Worm (Caenorhabditis elegans): ENCODE measurements around the gene Y82E9BR.3.
"Not testable (repeated sequence)": the region's sequence is repeated elsewhere in the genome, so short reads cannot be mapped to it uniquely, and the experiment has no call there.

Gene Y82E9BR.3

ce11 chrIII:1419146-1419636 is at the start of gene Y82E9BR.3:
Y82E9BR.3 (plus strand) TSS chrIII:1419196.
- no peak for TF ChIP-seq ama-1 (optimal IDR thresholded peaks at IDR 0.05)
- no peak for TF ChIP-seq R02D3.7 (tag; optimal IDR thresholded peaks at IDR 0.05)
- TF ChIP-seq snpc-4 (tag; optimal IDR thresholded peaks at IDR 0.05) = no peak
- TF ChIP-seq sem-4 (tag; optimal IDR thresholded peaks at IDR 0.05) = no peak
- TF ChIP-seq nhr-77 (tag; optimal IDR thresholded peaks at IDR 0.05) = no peak

ce11 chrIII:1372563-1372962 is 46.4 kb upstream of the Y82E9BR.3 start:
- TF ChIP-seq dmd-4 (tag; optimal IDR thresholded peaks at IDR 0.05) (no peak), ama-1 (optimal IDR thresholded peaks at IDR 0.05) (no peak), nhr-11 (tag; optimal IDR thresholded peaks at IDR 0.05) (no peak), gmeb-1 (tag; optimal IDR thresholded peaks at IDR 0.05) (no peak), ztf-1 (GFP tag; conservative IDR thresholded peaks at IDR 0.05) (no peak), blmp-1 (tag; optimal IDR thresholded peaks at IDR 0.05; ENCODE audit: insufficient read depth) (no peak)

- TF ChIP-seq R02D3.7 (tag; optimal IDR thresholded peaks at IDR 0.05) = no peak
- TF ChIP-seq ztf-1 (GFP tag; conservative IDR thresholded peaks at IDR 0.05) = no peak
- no peak for TF ChIP-seq nhr-25 (tag; optimal IDR thresholded peaks at IDR 0.05)
- TF ChIP-seq gmeb-1 (tag; optimal IDR thresholded peaks at IDR 0.05) = no peak
Measured at ce11 chrIII:1374355-1374807, 44.6 kb upstream of the Y82E9BR.3 start, which contains the start of gene Y82E9BR.20. Y82E9BR.20 (plus strand) TSS chrIII:1374405.

- TF ChIP-seq Y55F3AM.14 (GFP tag; optimal IDR thresholded peaks at IDR 0.05); unc-62 (GFP tag; optimal IDR thresholded peaks at IDR 0.05); fos-1 (tag; optimal IDR thresholded peaks at IDR 0.05): not testable (repeated sequence)
Measured at ce11 chrIII:1375491-1375890, 43.5 kb upstream of the Y82E9BR.3 start, which contains the start of gene Y82E9BR.10. Y82E9BR.10 (minus strand) TSS chrIII:1375591.

- not testable (repeated sequence) for TF ChIP-seq ceh-16 (tag; optimal IDR thresholded peaks at IDR 0.05); egl-27 (tag; optimal IDR thresholded peaks at IDR 0.05); ztf-1 (GFP tag; conservative IDR thresholded peaks at IDR 0.05)
Measured at ce11 chrIII:1377903-1378302, 41.1 kb upstream of the Y82E9BR.3 start, which contains the start of gene pals-40. pals-40 (minus strand) TSS chrIII:1378003.

ce11 chrIII:1380535-1381274 is 38.3 kb upstream of the Y82E9BR.3 start, which contains the start of the genes pals-21 and Y82E9BR.6:
pals-21 (minus strand) TSS chrIII:1380635.
Y82E9BR.6 (plus strand) TSS chrIII:1381224.
- TF ChIP-seq ztf-1 (GFP tag; conservative IDR thresholded peaks at IDR 0.05) (no peak), C34F6.9 (tag; optimal IDR thresholded peaks at IDR 0.05) (no peak), lin-39 (tag; optimal IDR thresholded peaks at IDR 0.05) (no peak), mbf-1 (tag; optimal IDR thresholded peaks at IDR 0.05) (no peak), nhr-10 (tag; optimal IDR thresholded peaks at IDR 0.05) (no peak), gmeb-1 (tag; optimal IDR thresholded peaks at IDR 0.05) (no peak)

- no peak for TF ChIP-seq lin-11 (tag; optimal IDR thresholded peaks at IDR 0.05)
- TF ChIP-seq lsy-2 (tag; optimal IDR thresholded peaks at IDR 0.05) = no peak
- TF ChIP-seq mab-5 (tag; optimal IDR thresholded peaks at IDR 0.05) = no peak
- TF ChIP-seq zag-1 (tag; optimal IDR thresholded peaks at IDR 0.05) = no peak
- TF ChIP-seq lin-13 (GFP tag; optimal IDR thresholded peaks at IDR 0.05) = no peak
- TF ChIP-seq gmeb-1 (tag; optimal IDR thresholded peaks at IDR 0.05) = no peak
- no peak for TF ChIP-seq ztf-1 (GFP tag; conservative IDR thresholded peaks at IDR 0.05)
- no peak for TF ChIP-seq nhr-77 (tag; optimal IDR thresholded peaks at IDR 0.05)
- TF ChIP-seq sma-3 (GFP tag; optimal IDR thresholded peaks at IDR 0.05) = no peak
- TF ChIP-seq Y55F3AM.14 (GFP tag; optimal IDR thresholded peaks at IDR 0.05) = no peak
- no peak for TF ChIP-seq ceh-82 (tag; optimal IDR thresholded peaks at IDR 0.05)
- no peak for TF ChIP-seq sem-4 (tag; optimal IDR thresholded peaks at IDR 0.05)
- no peak for TF ChIP-seq nhr-237 (tag; optimal IDR thresholded peaks at IDR 0.05)
- no peak for TF ChIP-seq nhr-23 (tag; optimal IDR thresholded peaks at IDR 0.05)
- TF ChIP-seq mbf-1 (tag; optimal IDR thresholded peaks at IDR 0.05) = no peak
- no peak for TF ChIP-seq crh-2 (tag; optimal IDR thresholded peaks at IDR 0.05)
- TF ChIP-seq ztf-4 (tag; optimal IDR thresholded peaks at IDR 0.05) = no peak
- TF ChIP-seq skn-1 (tag; optimal IDR thresholded peaks at IDR 0.05) = no peak
Measured at ce11 chrIII:1383483-1383882, 35.5 kb upstream of the Y82E9BR.3 start.
